Fruit fly (Drosophila melanogaster): ENCODE results near the gene CG14013.

The CG14013 gene

dm6 chr2L:5553750-5554149 lies at the start of gene CG14013, which contains the start of gene CG14017:
Gene CG14013 (minus strand): TSS chr2L:5553850.
Gene CG14017 (plus strand): TSS chr2L:5553897.
- TF ChIP-seq psq (optimal IDR thresholded peaks at IDR 0.05) (no peak), h (optimal IDR thresholded peaks at IDR 0.05) (no peak), Sin3A (optimal IDR thresholded peaks at IDR 0.05) (no peak), ttk (optimal IDR thresholded peaks at IDR 0.05) (no peak)

dm6 chr2L:5596533-5596932 lies 42.9 kb upstream of the CG14013 start, which contains the start of gene CG18266:
Gene CG18266 (plus strand): TSS chr2L:5596833.
- TF ChIP-seq Myc (optimal IDR thresholded peaks at IDR 0.05) (no peak), h (optimal IDR thresholded peaks at IDR 0.05) (no peak), insv (optimal IDR thresholded peaks at IDR 0.05) (no peak), psq (optimal IDR thresholded peaks at IDR 0.05) (no peak), ttk (optimal IDR thresholded peaks at IDR 0.05) (no peak), Sin3A (optimal IDR thresholded peaks at IDR 0.05) (no peak)

dm6 chr2L:5593839-5594238 lies 40.2 kb upstream of the CG14013 start:
- TF ChIP-seq h (optimal IDR thresholded peaks at IDR 0.05) (no peak), ttk (optimal IDR thresholded peaks at IDR 0.05) (no peak), psq (optimal IDR thresholded peaks at IDR 0.05) (no peak), Myc (optimal IDR thresholded peaks at IDR 0.05) (no peak), Sin3A (optimal IDR thresholded peaks at IDR 0.05) (no peak), insv (optimal IDR thresholded peaks at IDR 0.05) (no peak)

dm6 chr2L:5588314-5588713 lies 34.7 kb upstream of the CG14013 start, which contains the start of gene CG7251:
Gene CG7251 (minus strand): TSS chr2L:5588414.
- TF ChIP-seq ttk (optimal IDR thresholded peaks at IDR 0.05) (no peak), Myc (optimal IDR thresholded peaks at IDR 0.05) (no peak), h (optimal IDR thresholded peaks at IDR 0.05) (no peak), insv (optimal IDR thresholded peaks at IDR 0.05) (no peak), psq (optimal IDR thresholded peaks at IDR 0.05) (no peak), Sin3A (optimal IDR thresholded peaks at IDR 0.05) (no peak)

- TF ChIP-seq insv (optimal IDR thresholded peaks at IDR 0.05), result no peak
- no peak for TF ChIP-seq psq (optimal IDR thresholded peaks at IDR 0.05)
- TF ChIP-seq ttk (optimal IDR thresholded peaks at IDR 0.05), result no peak
- no peak for TF ChIP-seq h (optimal IDR thresholded peaks at IDR 0.05)
- TF ChIP-seq Myc (optimal IDR thresholded peaks at IDR 0.05), result no peak
- TF ChIP-seq Sin3A (optimal IDR thresholded peaks at IDR 0.05), result no peak
Observed at dm6 chr2L:5581016-5581415, 27.4 kb upstream of the CG14013 start, which contains the start of gene CG14011. Gene CG14011 (minus strand): TSS chr2L:5581116.

dm6 chr2L:5569503-5569902 lies 15.9 kb upstream of the CG14013 start:
- TF ChIP-seq Myc (optimal IDR thresholded peaks at IDR 0.05) (no peak), ttk (optimal IDR thresholded peaks at IDR 0.05) (no peak), h (optimal IDR thresholded peaks at IDR 0.05) (no peak), Sin3A (optimal IDR thresholded peaks at IDR 0.05) (no peak), insv (optimal IDR thresholded peaks at IDR 0.05) (no peak), psq (optimal IDR thresholded peaks at IDR 0.05) (no peak)

dm6 chr2L:5567103-5567502 lies 13.5 kb upstream of the CG14013 start:
- TF ChIP-seq Myc (optimal IDR thresholded peaks at IDR 0.05) (no peak), psq (optimal IDR thresholded peaks at IDR 0.05) (no peak), ttk (optimal IDR thresholded peaks at IDR 0.05) (no peak), Sin3A (optimal IDR thresholded peaks at IDR 0.05) (no peak), insv (optimal IDR thresholded peaks at IDR 0.05) (no peak), h (optimal IDR thresholded peaks at IDR 0.05) (no peak)

dm6 chr2L:5558809-5559392 lies 5.3 kb upstream of the CG14013 start, which contains the start of gene GluRIIB:
Gene GluRIIB (plus strand): TSS chr2L:5559342.
- no peak for TF ChIP-seq h (optimal IDR thresholded peaks at IDR 0.05)
- TF ChIP-seq Sin3A (optimal IDR thresholded peaks at IDR 0.05), result no peak
- TF ChIP-seq psq (optimal IDR thresholded peaks at IDR 0.05), result no peak
- TF ChIP-seq ttk (optimal IDR thresholded peaks at IDR 0.05), result no peak
- no peak for TF ChIP-seq Myc (optimal IDR thresholded peaks at IDR 0.05)
- no peak for TF ChIP-seq insv (optimal IDR thresholded peaks at IDR 0.05)

- TF ChIP-seq ttk (optimal IDR thresholded peaks at IDR 0.05) (no peak), Myc (optimal IDR thresholded peaks at IDR 0.05) (no peak), insv (optimal IDR thresholded peaks at IDR 0.05) (no peak), psq (optimal IDR thresholded peaks at IDR 0.05) (no peak), h (optimal IDR thresholded peaks at IDR 0.05) (no peak), Sin3A (optimal IDR thresholded peaks at IDR 0.05) (no peak)
Observed at dm6 chr2L:5554818-5555217, 1.2 kb upstream of the CG14013 start, which contains the start of gene GluRIIA. Gene GluRIIA (plus strand): TSS chr2L:5555072.

- no peak for TF ChIP-seq h (optimal IDR thresholded peaks at IDR 0.05)
- no peak for TF ChIP-seq insv (optimal IDR thresholded peaks at IDR 0.05)
- no peak for TF ChIP-seq psq (optimal IDR thresholded peaks at IDR 0.05)
- no peak for TF ChIP-seq Myc (optimal IDR thresholded peaks at IDR 0.05)
- TF ChIP-seq ttk (optimal IDR thresholded peaks at IDR 0.05), result no peak
- TF ChIP-seq Sin3A (optimal IDR thresholded peaks at IDR 0.05), result no peak
Observed at dm6 chr2L:5551538-5551937, 2.1 kb downstream of the CG14013 start, which contains the start of gene CG18269. Gene CG18269 (plus strand): TSS chr2L:5551838.

dm6 chr2L:5550735-5551134 lies 2.9 kb downstream of the CG14013 start, which contains the start of gene CG14014:
Gene CG14014 (minus strand): TSS chr2L:5550835.
- TF ChIP-seq Myc (optimal IDR thresholded peaks at IDR 0.05) (no peak), psq (optimal IDR thresholded peaks at IDR 0.05) (no peak), Sin3A (optimal IDR thresholded peaks at IDR 0.05) (no peak), insv (optimal IDR thresholded peaks at IDR 0.05) (no peak), h (optimal IDR thresholded peaks at IDR 0.05) (no peak), ttk (optimal IDR thresholded peaks at IDR 0.05) (no peak)

dm6 chr2L:5547288-5547777 lies 6.3 kb downstream of the CG14013 start:
- TF ChIP-seq h (optimal IDR thresholded peaks at IDR 0.05) (no peak), ttk (optimal IDR thresholded peaks at IDR 0.05) (no peak), Myc (optimal IDR thresholded peaks at IDR 0.05) (no peak), Sin3A (optimal IDR thresholded peaks at IDR 0.05) (no peak), psq (optimal IDR thresholded peaks at IDR 0.05) (no peak), insv (optimal IDR thresholded peaks at IDR 0.05) (no peak)
